Worm (Caenorhabditis elegans) whole organism, L4 larva: ENCODE measurements around the gene nyn-1.

Experiments used
- D1046.2 ChIP-seq: fragments of 200-800 bp; sonication (Bioruptor generic); IDR thresholded peaks from 2 replicates; pipeline ENCODE4 v1.3.6; 2022; ENCODE audit warnings: missing genetic modification characterization, missing compliant biosample characterization
- F37D6.2 ChIP-seq: sonication (generic microtip); optimal IDR thresholded peaks from 2 replicates; lab custom pipeline; 2016; ENCODE audit warnings: mild to moderate bottlenecking, missing genetic modification characterization, missing compliant biosample characterization
- T20F7.1 ChIP-seq: fragments of 200-800 bp; sonication (Bioruptor generic); optimal IDR thresholded peaks from 2 replicates; lab custom pipeline; 2018; ENCODE audit warnings: mild to moderate bottlenecking, missing genetic modification characterization, missing compliant biosample characterization
- T26A8.4 ChIP-seq: fragments of 200-800 bp; sonication (Bioruptor generic); IDR thresholded peaks from 2 replicates; pipeline ENCODE4 v1.3.6; 2022; ENCODE audit warnings: missing genetic modification characterization, missing compliant biosample characterization
- ZK337.2 ChIP-seq: fragments of 200-800 bp; sonication (Bioruptor generic); IDR thresholded peaks from 2 replicates; pipeline ENCODE4 v1.3.6; 2022; ENCODE audit warnings: missing genetic modification reagents, missing genetic modification characterization, missing compliant biosample characterization
- ZK546.5 ChIP-seq, 2 experiments: sonication (generic microtip); optimal IDR thresholded peaks; 2 replicates each; lab custom pipeline; 2017; ENCODE audit warnings: missing biosample characterization in 2 of 2, missing genetic modification characterization in 2 of 2
- aha-1 ChIP-seq: fragments of 150-350 bp; peaks from one replicate; lab custom pipeline; 2014; ENCODE audit warnings: missing biosample characterization, missing genetic modification characterization
- ama-1 ChIP-seq: fragments of 150-350 bp; optimal IDR thresholded peaks from 2 replicates; lab custom pipeline; 2014; ENCODE audit warnings: inconsistent platforms, mixed read lengths
- ceh-20 ChIP-seq: fragments of 200-800 bp; sonication (Bioruptor generic); IDR thresholded peaks from 2 replicates; pipeline ENCODE4 v1.3.6; 2022; ENCODE audit warnings: missing genetic modification reagents, missing genetic modification characterization, missing compliant biosample characterization
- ceh-32 ChIP-seq: sonication (generic microtip); optimal IDR thresholded peaks from 2 replicates; lab custom pipeline; 2016; ENCODE audit warnings: mild to moderate bottlenecking, missing genetic modification characterization, missing compliant biosample characterization; ENCODE audit not compliant: poor library complexity
- ceh-82 ChIP-seq: sonication (generic microtip); optimal IDR thresholded peaks from 2 replicates; lab custom pipeline; 2017; ENCODE audit warnings: missing biosample characterization, missing genetic modification characterization
- daf-12 ChIP-seq: fragments of 150-350 bp; optimal IDR thresholded peaks from 2 replicates; lab custom pipeline; 2014; ENCODE audit warnings: missing biosample characterization, missing genetic modification reagents, missing genetic modification characterization
- daf-19 ChIP-seq: fragments of 200-800 bp; sonication (Bioruptor generic); conservative IDR thresholded peaks from 2 replicates; pipeline ENCODE4 v1.3.6; 2022; ENCODE audit warnings: missing genetic modification characterization, missing compliant biosample characterization
- dmd-6 ChIP-seq: fragments of 200-800 bp; sonication (Bioruptor generic); IDR thresholded peaks from 2 replicates; pipeline ENCODE4 v1.3.6; 2022; ENCODE audit warnings: missing genetic modification reagents, missing genetic modification characterization, missing compliant biosample characterization
- dmd-8 ChIP-seq: fragments of 200-800 bp; sonication (Bioruptor generic); IDR thresholded peaks from 2 replicates; pipeline ENCODE4 v1.3.6; 2022; ENCODE audit warnings: missing genetic modification characterization, missing compliant biosample characterization
- dmd-9 ChIP-seq: fragments of 200-800 bp; sonication (Bioruptor generic); IDR thresholded peaks from 2 replicates; pipeline ENCODE4 v1.3.6; 2022; ENCODE audit warnings: missing genetic modification reagents, missing genetic modification characterization, missing compliant biosample characterization
- dve-1 ChIP-seq: sonication (generic microtip); optimal IDR thresholded peaks from 2 replicates; lab custom pipeline; 2017; ENCODE audit warnings: antibody characterized with exemption, mild to moderate bottlenecking, missing genetic modification characterization, missing compliant biosample characterization; ENCODE audit not compliant: insufficient read depth
- hlh-11 ChIP-seq: fragments of 200-800 bp; sonication (Bioruptor generic); optimal IDR thresholded peaks from 2 replicates; lab custom pipeline; 2018; ENCODE audit warnings: mild to moderate bottlenecking, missing genetic modification characterization, missing compliant biosample characterization
- hlh-30 ChIP-seq: sonication (generic microtip); optimal IDR thresholded peaks from 2 replicates; lab custom pipeline; 2017; ENCODE audit warnings: antibody characterized with exemption, mild to moderate bottlenecking, missing genetic modification characterization, missing compliant biosample characterization; ENCODE audit not compliant: insufficient read depth
- hmg-1.1 ChIP-seq: fragments of 200-800 bp; sonication (Bioruptor generic); IDR thresholded peaks from 2 replicates; pipeline ENCODE4 v1.3.6; 2022; ENCODE audit warnings: missing genetic modification reagents, missing genetic modification characterization, missing compliant biosample characterization
- lim-7 ChIP-seq: fragments of 200-800 bp; sonication (Bioruptor generic); IDR thresholded peaks from 2 replicates; pipeline ENCODE4 v1.3.6; 2022; ENCODE audit warnings: missing genetic modification characterization, missing compliant biosample characterization
- lin-1 ChIP-seq: fragments of 200-800 bp; sonication (Bioruptor generic); IDR thresholded peaks from 2 replicates; pipeline ENCODE4 v1.3.6; 2022; ENCODE audit warnings: missing genetic modification reagents, missing genetic modification characterization, missing compliant biosample characterization
- lin-13 ChIP-seq: fragments of 150-350 bp; optimal IDR thresholded peaks from 2 replicates; lab custom pipeline; 2014; ENCODE audit warnings: missing biosample characterization, missing genetic modification reagents, missing genetic modification characterization
- lin-15B ChIP-seq: fragments of 150-350 bp; sonication (generic microtip); optimal IDR thresholded peaks from 3 replicates; lab custom pipeline; 2014; ENCODE audit warnings: missing biosample characterization, missing genetic modification characterization
- lin-29 ChIP-seq: fragments of 200-800 bp; sonication (Bioruptor generic); IDR thresholded peaks from 2 replicates; pipeline ENCODE4 v1.3.6; 2022; ENCODE audit warnings: missing genetic modification reagents, missing genetic modification characterization, missing compliant biosample characterization
- lin-38 ChIP-seq: fragments of 200-800 bp; sonication (Bioruptor generic); IDR thresholded peaks from 2 replicates; pipeline ENCODE4 v1.3.6; 2022; ENCODE audit warnings: missing genetic modification reagents, missing genetic modification characterization, missing compliant biosample characterization
- lir-3 ChIP-seq: sonication (generic microtip); optimal IDR thresholded peaks from 2 replicates; lab custom pipeline; 2016; ENCODE audit warnings: mild to moderate bottlenecking, missing genetic modification characterization, missing compliant biosample characterization
- lsy-2 ChIP-seq, 2 experiments: fragments of 150-350 bp in 1 of 2; sonication (generic microtip) in 1 of 2; optimal IDR thresholded peaks; 2 replicates each; lab custom pipeline; 2014 to 2017; ENCODE audit warnings: missing biosample characterization in 2 of 2, missing genetic modification characterization in 2 of 2
- madf-9 ChIP-seq: fragments of 200-800 bp; sonication (Bioruptor generic); conservative IDR thresholded peaks from 2 replicates; pipeline ENCODE4 v1.3.6; 2022; ENCODE audit warnings: missing genetic modification reagents, missing genetic modification characterization, missing compliant biosample characterization
- mdt-29 ChIP-seq: fragments of 200-800 bp; sonication (Bioruptor generic); IDR thresholded peaks from 2 replicates; pipeline ENCODE4 v1.3.6; 2022; ENCODE audit warnings: missing genetic modification reagents, missing genetic modification characterization, missing compliant biosample characterization
- mes-2 ChIP-seq: sonication (generic microtip); optimal IDR thresholded peaks from 2 replicates; lab custom pipeline; 2016; ENCODE audit warnings: missing genotype, mild to moderate bottlenecking, missing genetic modification characterization, missing compliant biosample characterization; ENCODE audit not compliant: poor library complexity, severe bottlenecking
- mxl-2 ChIP-seq: fragments of 200-800 bp; sonication (Bioruptor generic); conservative IDR thresholded peaks from 2 replicates; pipeline ENCODE4 v1.3.6; 2022; ENCODE audit warnings: missing genetic modification reagents, missing genetic modification characterization, missing compliant biosample characterization
- mxl-3 ChIP-seq: fragments of 200-800 bp; sonication (Bioruptor generic); optimal IDR thresholded peaks from 2 replicates; lab custom pipeline; 2018; ENCODE audit warnings: mild to moderate bottlenecking, missing genetic modification characterization, missing compliant biosample characterization
- nhr-102 ChIP-seq: sonication (generic microtip); optimal IDR thresholded peaks from 2 replicates; lab custom pipeline; 2016; ENCODE audit warnings: mild to moderate bottlenecking, missing genetic modification characterization, moderate library complexity, missing compliant biosample characterization
- nhr-11 ChIP-seq: fragments of 150-350 bp; optimal IDR thresholded peaks from 2 replicates; lab custom pipeline; 2014; ENCODE audit warnings: missing biosample characterization, missing genetic modification characterization
- nhr-28 ChIP-seq: fragments of 150-350 bp; optimal IDR thresholded peaks from 2 replicates; lab custom pipeline; 2014; ENCODE audit warnings: missing biosample characterization, missing genetic modification characterization
- pha-4 ChIP-seq, 2 experiments: fragments of 150-350 bp in 1 of 2; fragments of 200-800 bp in 1 of 2; sonication (Bioruptor generic) in 1 of 2; IDR thresholded peaks in 1 of 2; optimal IDR thresholded peaks in 1 of 2; 2 replicates each; pipeline versions ENCODE4 v1.3.6 to Lab custom; 2014 to 2022; ENCODE audit warnings: missing genetic modification characterization in 2 of 2, missing genetic modification reagents in 2 of 2, missing biosample characterization in 1 of 2, missing compliant biosample characterization in 1 of 2
- pqm-1 ChIP-seq: sonication (generic microtip); optimal IDR thresholded peaks from 2 replicates; lab custom pipeline; 2017; ENCODE audit warnings: missing biosample characterization, missing genetic modification characterization
- saeg-2 ChIP-seq: fragments of 200-800 bp; sonication (Bioruptor generic); IDR thresholded peaks from 2 replicates; pipeline ENCODE4 v1.3.6; 2022; ENCODE audit warnings: missing genetic modification reagents, missing genetic modification characterization, missing compliant biosample characterization
- sdz-12 ChIP-seq: fragments of 200-800 bp; sonication (Bioruptor generic); optimal IDR thresholded peaks from 2 replicates; lab custom pipeline; 2018; ENCODE audit warnings: mild to moderate bottlenecking, missing genetic modification characterization, missing compliant biosample characterization
- set-16 ChIP-seq: fragments of 200-800 bp; sonication (Bioruptor generic); IDR thresholded peaks from 2 replicates; pipeline ENCODE4 v1.3.6; 2022; ENCODE audit warnings: missing genetic modification reagents, missing genetic modification characterization, missing compliant biosample characterization
- skn-1 ChIP-seq: fragments of 150-350 bp; optimal IDR thresholded peaks from 2 replicates; lab custom pipeline; 2014; ENCODE audit warnings: missing biosample characterization, missing genetic modification characterization
- snpc-1.2 ChIP-seq: fragments of 200-800 bp; sonication (Bioruptor generic); IDR thresholded peaks from 2 replicates; pipeline ENCODE4 v1.3.6; 2022; ENCODE audit warnings: missing genetic modification reagents, missing genetic modification characterization, missing compliant biosample characterization
- unc-130 ChIP-seq: sonication (generic microtip); optimal IDR thresholded peaks from 2 replicates; lab custom pipeline; 2016; ENCODE audit warnings: missing genetic modification reagents, missing genetic modification characterization, missing compliant biosample characterization
- unc-62 ChIP-seq, 3 experiments: fragments of 150-350 bp in 1 of 3; sonication (generic microtip); optimal IDR thresholded peaks in 2 of 3; peaks in 1 of 3; 1 replicate in 1 of 3; 2 replicates in 2 of 3; lab custom pipeline; 2014 to 2017; ENCODE audit warnings: missing biosample characterization in 3 of 3, missing genetic modification characterization in 3 of 3, missing genetic modification reagents in 3 of 3, missing genotype in 1 of 3
- zag-1 ChIP-seq: fragments of 150-350 bp; optimal IDR thresholded peaks from 2 replicates; lab custom pipeline; 2014; ENCODE audit warnings: missing biosample characterization, missing genetic modification characterization
- zfp-2 ChIP-seq: sonication (generic microtip); optimal IDR thresholded peaks from 2 replicates; lab custom pipeline; 2016; ENCODE audit warnings: mild to moderate bottlenecking, missing genetic modification characterization, missing compliant biosample characterization
- zfp-3 ChIP-seq: fragments of 200-800 bp; sonication (Bioruptor generic); conservative IDR thresholded peaks from 2 replicates; pipeline ENCODE4 v1.3.6; 2022; ENCODE audit warnings: missing genetic modification reagents, missing genetic modification characterization, missing compliant biosample characterization
- zip-2 ChIP-seq: fragments of 150-350 bp; optimal IDR thresholded peaks from 2 replicates; lab custom pipeline; 2014; ENCODE audit warnings: missing biosample characterization, missing genetic modification characterization
- ztf-11 ChIP-seq: fragments of 150-350 bp; optimal IDR thresholded peaks from 2 replicates; lab custom pipeline; 2014; ENCODE audit warnings: missing biosample characterization, missing genetic modification characterization
- ztf-7 ChIP-seq: fragments of 150-350 bp; optimal IDR thresholded peaks from 2 replicates; lab custom pipeline; 2014; ENCODE audit warnings: missing biosample characterization, missing genetic modification characterization

nyn-1 gene

ce11 chrIV:13701472-13701871, 14.7 kb upstream of the nyn-1 start (continued):
- TF ChIP-seq zip-2 (tag; lab: Kevin White, UChicago) (no peak), ceh-82 (no peak), ZK546.5 (tag; optimal IDR thresholded peaks at IDR 0.05; lab: Kevin White, UChicago) (no peak), lin-13 (no peak), zag-1 (tag; lab: Kevin White, UChicago) (no peak), ceh-32 (tag; lab: Kevin White, UChicago) (no peak), lin-1 (GFP tag; lab: Robert Waterston, UW) (no peak), ZK337.2 (no peak), nhr-28 (tag; lab: Kevin White, UChicago) (no peak), mxl-2 (no peak), unc-130 (GFP tag; lab: Kevin White, UChicago) (no peak), mdt-29 (GFP tag; lab: Robert Waterston, UW) (no peak), skn-1 (no peak), hmg-1.1 (no peak), lin-29 (GFP tag; lab: Robert Waterston, UW) (no peak), D1046.2 (GFP tag; lab: Robert Waterston, UW) (no peak), ztf-7 (tag; lab: Kevin White, UChicago) (peak; percentile 54), daf-19 (GFP tag; lab: Robert Waterston, UW) (no peak), zfp-2 (tag; lab: Kevin White, UChicago) (no peak), ama-1 (no peak), snpc-1.2 (GFP tag; lab: Robert Waterston, UW) (peak; percentile 96), T26A8.4 (GFP tag; lab: Robert Waterston, UW) (no peak), lin-38 (GFP tag; lab: Robert Waterston, UW) (peak; percentile 58), lsy-2 (tag; optimal IDR thresholded peaks at IDR 0.05; lab: Kevin White, UChicago) (no peak), mes-2 (peak; percentile 34), nhr-11 (no peak), hlh-11 (tag; lab: Kevin White, UChicago) (no peak), zfp-3 (GFP tag; lab: Robert Waterston, UW) (0 out of 2 replicates have a peak, but pooled peaks have one; percentile 11), F37D6.2 (tag; lab: Kevin White, UChicago) (no peak), set-16 (no peak), sdz-12 (GFP tag; lab: Kevin White, UChicago) (no peak), ztf-11 (tag; lab: Kevin White, UChicago) (no peak), dve-1 (tag; lab: Kevin White, UChicago) (no peak), pha-4 (GFP tag; IDR thresholded peaks at IDR 0.05; lab: Robert Waterston, UW) (peak; percentile 58; the same call in 1 of the 2 replicates), pha-4 (tag; optimal IDR thresholded peaks at IDR 0.05; lab: Kevin White, UChicago) (no peak), nhr-102 (tag; lab: Kevin White, UChicago) (no peak), lin-15B (tag; lab: Kevin White, UChicago) (no peak), unc-62 (GFP tag; optimal IDR thresholded peaks at IDR 0.05 in 1 of 2; lab: Kevin White, UChicago) (no peak), unc-62 (tag; optimal IDR thresholded peaks at IDR 0.05; lab: Kevin White, UChicago) (no peak), lim-7 (GFP tag; lab: Robert Waterston, UW) (peak; percentile 86), pqm-1 (tag; lab: Kevin White, UChicago) (no peak), dmd-6 (GFP tag; lab: Robert Waterston, UW) (no peak), T20F7.1 (GFP tag; lab: Kevin White, UChicago) (no peak), saeg-2 (no peak), ceh-20 (GFP tag; lab: Robert Waterston, UW) (no peak), daf-12 (tag; lab: Kevin White, UChicago) (no peak), hlh-30 (no peak), madf-9 (GFP tag; lab: Robert Waterston, UW) (0 out of 2 replicates have a peak, but pooled peaks have one; percentile 49), mxl-3 (GFP tag; lab: Kevin White, UChicago) (peak; percentile 2), aha-1 (tag; lab: Kevin White, UChicago) (peak; percentile 77), lir-3 (tag; lab: Kevin White, UChicago) (no peak), dmd-9 (GFP tag; lab: Robert Waterston, UW) (no peak), dmd-8 (GFP tag; lab: Robert Waterston, UW) (peak; percentile 74; the same call in 1 of the 2 replicates)
